Worm (Caenorhabditis elegans) whole organism, L4/young adult: ENCODE measurements around the gene fbxb-98.
"Not testable (repeated sequence)": the region's sequence is repeated elsewhere in the genome, so short reads cannot be mapped to it uniquely, and the experiment has no call there.

Source experiments
- W03F9.2 ChIP-seq: fragments of 150-350 bp; optimal IDR thresholded peaks from 2 replicates; lab custom pipeline; 2014; ENCODE audit warnings: missing biosample characterization, missing genetic modification characterization
- dao-5 ChIP-seq: sonication (generic microtip); optimal IDR thresholded peaks from 2 replicates; lab custom pipeline; 2016; ENCODE audit warnings: missing genotype, missing genetic modification characterization, moderate library complexity, missing compliant biosample characterization
- him-1 ChIP-seq: sonication (generic microtip); optimal IDR thresholded peaks from 2 replicates; lab custom pipeline; 2016; ENCODE audit warnings: missing genotype, missing genetic modification reagents, missing genetic modification characterization, missing compliant biosample characterization

Gene fbxb-98

ce11 chrII:1862334-1862733 lies at the start of gene fbxb-98:
fbxb-98 (plus strand) TSS chrII:1862634.
- not testable (repeated sequence) for TF ChIP-seq dao-5 (tag; lab: Kevin White, UChicago); W03F9.2 (tag; lab: Kevin White, UChicago); him-1

ce11 chrII:1816053-1816452 lies 46.4 kb upstream of the fbxb-98 start:
- TF ChIP-seq him-1 = no peak
- no peak for TF ChIP-seq W03F9.2 (tag; lab: Kevin White, UChicago)
- no peak for TF ChIP-seq dao-5 (tag; lab: Kevin White, UChicago)

- TF ChIP-seq dao-5 (tag; lab: Kevin White, UChicago) = no peak
- no peak for TF ChIP-seq W03F9.2 (tag; lab: Kevin White, UChicago)
- no peak for TF ChIP-seq him-1
Observed at ce11 chrII:1818300-1818699, 44.1 kb upstream of the fbxb-98 start, which contains the start of gene fbxb-10. fbxb-10 (minus strand) TSS chrII:1818400.

ce11 chrII:1819944-1820570 lies 42.4 kb upstream of the fbxb-98 start, which contains the start of gene fbxc-19:
fbxc-19 (plus strand) TSS chrII:1820479.
- TF ChIP-seq him-1 (no peak), dao-5 (tag; lab: Kevin White, UChicago) (no peak), W03F9.2 (tag; lab: Kevin White, UChicago) (peak; percentile 44)

- TF ChIP-seq him-1 (no peak), dao-5 (tag; lab: Kevin White, UChicago) (no peak), W03F9.2 (tag; lab: Kevin White, UChicago) (no peak)
Observed at ce11 chrII:1820774-1821173, 41.7 kb upstream of the fbxb-98 start, which contains the start of gene fbxa-3. fbxa-3 (minus strand) TSS chrII:1820874.

ce11 chrII:1824329-1824728 lies 38.1 kb upstream of the fbxb-98 start, which contains the start of gene math-41:
math-41 (plus strand) TSS chrII:1824629.
- TF ChIP-seq dao-5 (tag; lab: Kevin White, UChicago); him-1; W03F9.2 (tag; lab: Kevin White, UChicago): not testable (repeated sequence)

ce11 chrII:1830182-1830682 lies 32.2 kb upstream of the fbxb-98 start, which contains the start of gene math-40:
math-40 (plus strand) TSS chrII:1830632.
- TF ChIP-seq him-1 (no peak), dao-5 (tag; lab: Kevin White, UChicago) (no peak), W03F9.2 (tag; lab: Kevin White, UChicago) (no peak)

ce11 chrII:1831883-1832388 lies 30.5 kb upstream of the fbxb-98 start, which contains the start of gene math-39:
math-39 (plus strand) TSS chrII:1832338.
- no peak for TF ChIP-seq him-1
- TF ChIP-seq W03F9.2 (tag; lab: Kevin White, UChicago) = no peak
- TF ChIP-seq dao-5 (tag; lab: Kevin White, UChicago) = no peak

- no peak for TF ChIP-seq W03F9.2 (tag; lab: Kevin White, UChicago)
- TF ChIP-seq him-1 = no peak
- TF ChIP-seq dao-5 (tag; lab: Kevin White, UChicago) = no peak
Observed at ce11 chrII:1836204-1836603, 26.2 kb upstream of the fbxb-98 start, which contains the start of gene T08E11.1. T08E11.1 (plus strand) TSS chrII:1836504.

- TF ChIP-seq him-1 (no peak), W03F9.2 (tag; lab: Kevin White, UChicago) (no peak), dao-5 (tag; lab: Kevin White, UChicago) (no peak)
Observed at ce11 chrII:1842894-1843293, 19.5 kb upstream of the fbxb-98 start, which contains the start of the genes C52E2.5 and C52E2.4. C52E2.5 (minus strand) TSS chrII:1842936. C52E2.4 (plus strand) TSS chrII:1843145.

ce11 chrII:1844552-1844951 lies 17.9 kb upstream of the fbxb-98 start:
- TF ChIP-seq him-1 = no peak
- no peak for TF ChIP-seq dao-5 (tag; lab: Kevin White, UChicago)
- no peak for TF ChIP-seq W03F9.2 (tag; lab: Kevin White, UChicago)

- TF ChIP-seq him-1 (no peak), dao-5 (tag; lab: Kevin White, UChicago) (no peak), W03F9.2 (tag; lab: Kevin White, UChicago) (no peak)
Observed at ce11 chrII:1848109-1848508, 14.3 kb upstream of the fbxb-98 start, which contains the start of gene fbxb-97. fbxb-97 (minus strand) TSS chrII:1848161.

- TF ChIP-seq him-1 (no peak), W03F9.2 (tag; lab: Kevin White, UChicago) (no peak), dao-5 (tag; lab: Kevin White, UChicago) (no peak)
Observed at ce11 chrII:1850299-1850698, 12.1 kb upstream of the fbxb-98 start, which contains the start of gene fbxb-96. fbxb-96 (minus strand) TSS chrII:1850399.

- TF ChIP-seq him-1 = no peak
- no peak for TF ChIP-seq W03F9.2 (tag; lab: Kevin White, UChicago)
- no peak for TF ChIP-seq dao-5 (tag; lab: Kevin White, UChicago)
Observed at ce11 chrII:1850840-1851294, 11.6 kb upstream of the fbxb-98 start, which contains the start of gene C52E2.3. C52E2.3 (plus strand) TSS chrII:1851244.
